Worm (Caenorhabditis elegans) whole organism, L4/young adult: ENCODE measurements around the gene hmp-1.

Source experiments
- W03F9.2 ChIP-seq: fragments of 150-350 bp; optimal IDR thresholded peaks from 2 replicates; lab custom pipeline; 2014; ENCODE audit warnings: missing biosample characterization, missing genetic modification characterization
- dao-5 ChIP-seq: sonication (generic microtip); optimal IDR thresholded peaks from 2 replicates; lab custom pipeline; 2016; ENCODE audit warnings: missing genotype, missing genetic modification characterization, moderate library complexity, missing compliant biosample characterization
- him-1 ChIP-seq: sonication (generic microtip); optimal IDR thresholded peaks from 2 replicates; lab custom pipeline; 2016; ENCODE audit warnings: missing genotype, missing genetic modification reagents, missing genetic modification characterization, missing compliant biosample characterization

DNA sequence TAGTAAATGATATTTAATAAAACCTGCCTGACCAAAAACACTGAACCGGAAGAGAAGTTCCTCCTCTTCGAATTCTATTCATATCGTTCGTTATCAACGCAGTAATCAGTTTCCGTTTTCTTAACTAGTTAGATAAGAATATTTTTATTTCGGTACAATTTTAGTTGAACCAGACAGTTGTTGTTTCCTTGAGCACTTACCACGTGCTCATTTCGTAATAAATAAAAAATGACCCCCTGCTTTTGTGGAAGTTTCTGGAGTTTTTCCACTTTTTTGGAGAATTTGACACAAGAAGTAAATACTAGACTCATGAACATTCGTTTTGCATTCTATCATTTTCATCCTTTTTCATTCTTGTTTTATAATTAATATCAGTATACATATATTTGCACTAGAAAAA is 8.1 kb downstream of the hmp-1 start:
- TF ChIP-seq him-1 (tag; lab: Kevin White, UChicago) (no peak), dao-5 (no peak), W03F9.2 (tag; lab: Kevin White, UChicago) (no peak)
